Fruit fly (Drosophila melanogaster) whole organism, embryonic: ENCODE measurements around the gene Rab18.

Experiments
- Awh ChIP-seq: fragments of 200-800 bp; sonication (Bioruptor generic); IDR thresholded peaks from 2 replicates; pipeline ENCODE4, ENCODE4 v1.3.6; 2022; ENCODE audit warnings: missing biosample characterization, missing genetic modification characterization
- CG10209 ChIP-seq: fragments of 200-800 bp; sonication (Bioruptor generic); optimal IDR thresholded peaks from 3 replicates; lab custom pipeline; 2017; ENCODE audit warnings: missing biosample characterization, mild to moderate bottlenecking, missing genetic modification characterization, missing genetic modification reagents
- CG10543 ChIP-seq: fragments of 200-800 bp; sonication (Bioruptor generic); optimal IDR thresholded peaks from 3 replicates; lab custom pipeline; 2017; ENCODE audit warnings: missing biosample characterization, mild to moderate bottlenecking, missing genetic modification characterization, moderate library complexity
- CG10959 ChIP-seq: fragments of 200-800 bp; sonication (Bioruptor generic); IDR thresholded peaks from 2 replicates; pipeline ENCODE4 v1.3.6; 2022; ENCODE audit warnings: missing biosample characterization, missing genetic modification characterization
- CG11247 ChIP-seq: fragments of 200-800 bp; sonication (Bioruptor generic); IDR thresholded peaks from 2 replicates; pipeline ENCODE4 v1.3.6; 2022; ENCODE audit warnings: missing biosample characterization, missing genetic modification characterization
- CG13296 ChIP-seq: fragments of 200-800 bp; sonication (Bioruptor generic); optimal IDR thresholded peaks from 3 replicates; lab custom pipeline; 2018; ENCODE audit warnings: missing biosample characterization, mild to moderate bottlenecking, missing genetic modification characterization
- CG14965 ChIP-seq: fragments of 200-800 bp; sonication (Bioruptor generic); optimal IDR thresholded peaks from 2 replicates; lab custom pipeline; 2016; ENCODE audit warnings: missing biosample characterization, missing genetic modification characterization, borderline replicate concordance
- CG17186 ChIP-seq: fragments of 200-800 bp; sonication (Bioruptor generic); optimal IDR thresholded peaks from 3 replicates; lab custom pipeline; 2017; ENCODE audit warnings: missing biosample characterization, missing genetic modification reagents, missing genetic modification characterization
- CG17568 ChIP-seq: fragments of 200-800 bp; sonication (Bioruptor generic); optimal IDR thresholded peaks from 2 replicates; lab custom pipeline; 2018; ENCODE audit warnings: missing biosample characterization, mild to moderate bottlenecking, missing genetic modification characterization, moderate library complexity
- CG18011 ChIP-seq: fragments of 200-800 bp; sonication (Bioruptor generic); optimal IDR thresholded peaks from 2 replicates; lab custom pipeline; 2017; ENCODE audit warnings: missing biosample characterization, missing genetic modification characterization, mild to moderate bottlenecking, moderate library complexity, missing genotype
- CG2712 ChIP-seq: fragments of 200-800 bp; optimal IDR thresholded peaks from 3 replicates; lab custom pipeline; 2019; ENCODE audit warnings: missing biosample characterization, mild to moderate bottlenecking, missing genetic modification characterization, moderate library complexity
- CG2875 ChIP-seq: fragments of 200-800 bp; sonication (Bioruptor generic); optimal IDR thresholded peaks from 2 replicates; lab custom pipeline; 2017; ENCODE audit warnings: missing biosample characterization, mild to moderate bottlenecking, missing genetic modification characterization, missing genetic modification reagents
- CG31224 ChIP-seq: fragments of 200-800 bp; sonication (Bioruptor generic); IDR thresholded peaks from 2 replicates; pipeline ENCODE4 v1.3.6; 2022; ENCODE audit warnings: missing biosample characterization, missing genetic modification characterization
- CG31388 ChIP-seq: fragments of 200-800 bp; sonication (Bioruptor generic); optimal IDR thresholded peaks from 2 replicates; lab custom pipeline; 2016; ENCODE audit warnings: missing biosample characterization, missing genetic modification characterization
- CG33557 ChIP-seq: fragments of 200-800 bp; sonication (Bioruptor generic); optimal IDR thresholded peaks from 2 replicates; lab custom pipeline; 2019; ENCODE audit warnings: missing biosample characterization, mild to moderate bottlenecking, missing genetic modification characterization, moderate library complexity
- CG3838 ChIP-seq: fragments of 200-800 bp; sonication (Bioruptor generic); optimal IDR thresholded peaks from 3 replicates; lab custom pipeline; 2016; ENCODE audit warnings: missing biosample characterization, missing genetic modification characterization
- CG7745 ChIP-seq: fragments of 200-800 bp; sonication (Bioruptor generic); optimal IDR thresholded peaks from 2 replicates; lab custom pipeline; 2018; ENCODE audit warnings: missing biosample characterization, mild to moderate bottlenecking, missing genetic modification characterization, moderate library complexity
- CG7987 ChIP-seq: fragments of 200-800 bp; sonication (Bioruptor generic); optimal IDR thresholded peaks from 2 replicates; lab custom pipeline; 2018; ENCODE audit warnings: missing biosample characterization, mild to moderate bottlenecking, missing genetic modification characterization, moderate library complexity
- CG9932 ChIP-seq: fragments of 200-800 bp; sonication (Bioruptor generic); IDR thresholded peaks from 2 replicates; pipeline ENCODE4 v1.3.6; 2022; ENCODE audit warnings: missing biosample characterization, missing genetic modification characterization
- CTCF ChIP-seq: fragments of 200-800 bp; sonication (Bioruptor generic); optimal IDR thresholded peaks from 2 replicates; lab custom pipeline; 2017; ENCODE audit warnings: missing biosample characterization, mild to moderate bottlenecking, missing genetic modification characterization, moderate library complexity
- E2f2 ChIP-seq: fragments of 200-800 bp; sonication (Bioruptor generic); IDR thresholded peaks from 2 replicates; pipeline ENCODE4 v1.3.6; 2022; ENCODE audit warnings: missing biosample characterization, missing genetic modification characterization
- Elba2 ChIP-seq: fragments of 200-800 bp; sonication (Bioruptor generic); optimal IDR thresholded peaks from 3 replicates; lab custom pipeline; 2016; ENCODE audit warnings: missing biosample characterization, missing genetic modification characterization
- Hr51 ChIP-seq, 2 experiments: fragments of 200-800 bp; sonication (Bioruptor generic); optimal IDR thresholded peaks; 2 replicates in 1 of 2; 3 replicates in 1 of 2; lab custom pipeline; 2016 to 2018; ENCODE audit warnings: missing biosample characterization in 2 of 2, missing genetic modification characterization in 2 of 2, mild to moderate bottlenecking in 1 of 2, moderate library complexity in 1 of 2
- Hsf ChIP-seq: fragments of 200-800 bp; sonication (Bioruptor generic); optimal IDR thresholded peaks from 3 replicates; lab custom pipeline; 2016; ENCODE audit warnings: missing biosample characterization, missing genetic modification characterization
- MBD-R2 ChIP-seq: fragments of 200-800 bp; sonication (Bioruptor generic); IDR thresholded peaks from 2 replicates; pipeline ENCODE4 v1.3.6; 2022; ENCODE audit warnings: missing biosample characterization, missing genetic modification characterization
- Mrtf ChIP-seq: fragments of 200-800 bp; sonication (Bioruptor generic); IDR thresholded peaks from 3 replicates; pipeline ENCODE4 v1.3.6; 2022; ENCODE audit warnings: missing biosample characterization, missing genetic modification characterization
- NC2β ChIP-seq: fragments of 200-800 bp; sonication (Bioruptor generic); optimal IDR thresholded peaks from 2 replicates; lab custom pipeline; 2016; ENCODE audit warnings: missing biosample characterization, missing genetic modification characterization
- Nf-YA ChIP-seq: fragments of 200-800 bp; sonication (Bioruptor generic); IDR thresholded peaks from 2 replicates; pipeline ENCODE4 v1.3.6; 2022; ENCODE audit warnings: missing biosample characterization, missing genetic modification characterization
- Rfx ChIP-seq: fragments of 200-800 bp; sonication (Bioruptor generic); IDR thresholded peaks from 2 replicates; pipeline ENCODE4 v1.3.6; 2022; ENCODE audit warnings: missing biosample characterization, missing genetic modification characterization
- Usf ChIP-seq: fragments of 200-800 bp; sonication (Bioruptor generic); optimal IDR thresholded peaks from 2 replicates; lab custom pipeline; 2017; ENCODE audit warnings: missing genotype, missing biosample characterization, missing genetic modification characterization
- ab ChIP-seq: fragments of 200-800 bp; sonication (Bioruptor generic); optimal IDR thresholded peaks from 2 replicates; lab custom pipeline; 2016; ENCODE audit warnings: missing biosample characterization, missing genetic modification characterization
- abd-A ChIP-seq: fragments of 200-800 bp; sonication (Bioruptor generic); optimal IDR thresholded peaks from 3 replicates; lab custom pipeline; 2019; ENCODE audit warnings: missing biosample characterization, mild to moderate bottlenecking, missing genetic modification characterization, moderate library complexity
- al ChIP-seq: fragments of 200-800 bp; sonication (Bioruptor generic); IDR thresholded peaks from 2 replicates; pipeline ENCODE4 v1.3.6; 2022; ENCODE audit warnings: missing biosample characterization, missing genetic modification characterization
- ara ChIP-seq: fragments of 200-800 bp; sonication (Bioruptor generic); IDR thresholded peaks from 2 replicates; pipeline ENCODE4 v1.3.6; 2022; ENCODE audit warnings: missing biosample characterization, missing genetic modification characterization
- corto ChIP-seq: fragments of 200-800 bp; sonication (Bioruptor generic); optimal IDR thresholded peaks from 2 replicates; lab custom pipeline; 2016; ENCODE audit warnings: missing biosample characterization, mild to moderate bottlenecking, missing genetic modification characterization, moderate library complexity
- dpn ChIP-seq, 2 experiments: fragments of 200-800 bp; sonication (Bioruptor generic); optimal IDR thresholded peaks; 3 replicates each; lab custom pipeline; 2016; ENCODE audit warnings: missing biosample characterization in 2 of 2, missing genetic modification characterization in 2 of 2
- en ChIP-seq: fragments of 200-800 bp; sonication (Bioruptor generic); optimal IDR thresholded peaks from 2 replicates; lab custom pipeline; 2016; ENCODE audit warnings: missing biosample characterization, missing genetic modification characterization
- fu2 ChIP-seq: fragments of 200-800 bp; sonication (Bioruptor generic); optimal IDR thresholded peaks from 2 replicates; lab custom pipeline; 2016; ENCODE audit warnings: missing biosample characterization, missing genetic modification characterization
- gsb-n ChIP-seq: fragments of 200-800 bp; sonication (Bioruptor generic); optimal IDR thresholded peaks from 3 replicates; lab custom pipeline; 2018; ENCODE audit warnings: missing biosample characterization, mild to moderate bottlenecking, missing genetic modification characterization
- h ChIP-seq: fragments of >200 bp; optimal IDR thresholded peaks from 2 replicates; lab custom pipeline; 2017
- ham ChIP-seq: fragments of 200-800 bp; sonication (Bioruptor generic); IDR thresholded peaks from 2 replicates; pipeline ENCODE4 v1.3.6; 2022; ENCODE audit warnings: missing biosample characterization, missing genetic modification characterization
- kay ChIP-seq: fragments of 200-800 bp; sonication (Bioruptor generic); optimal IDR thresholded peaks from 2 replicates; lab custom pipeline; 2016; ENCODE audit warnings: missing biosample characterization, missing genetic modification characterization
- ken ChIP-seq: fragments of 200-800 bp; sonication (Bioruptor generic); IDR thresholded peaks from 3 replicates; pipeline ENCODE4 v1.3.6; 2022; ENCODE audit warnings: missing biosample characterization, missing genetic modification characterization
- lola ChIP-seq, 3 experiments: fragments of >200 bp in 2 of 3; fragments of 200-800 bp in 1 of 3; sonication (Bioruptor generic) in 1 of 3; optimal IDR thresholded peaks; 2 replicates each; lab custom pipeline; 2017 to 2019; ENCODE audit warnings: missing biosample characterization in 3 of 3, missing genetic modification characterization in 3 of 3, mild to moderate bottlenecking in 1 of 3, moderate library complexity in 1 of 3
- nerfin-2 ChIP-seq: fragments of 200-800 bp; sonication (Bioruptor generic); IDR thresholded peaks from 2 replicates; pipeline ENCODE4 v1.3.6; 2022; ENCODE audit warnings: missing biosample characterization, missing genetic modification characterization; ENCODE audit not compliant: partially characterized antibody
- pb ChIP-seq: fragments of 200-800 bp; sonication (Bioruptor generic); optimal IDR thresholded peaks from 3 replicates; lab custom pipeline; 2016; ENCODE audit warnings: missing biosample characterization, missing genetic modification characterization
- sens-2 ChIP-seq: fragments of 200-800 bp; sonication (Bioruptor generic); IDR thresholded peaks from 2 replicates; pipeline ENCODE4 v1.3.6; 2022; ENCODE audit warnings: missing biosample characterization, missing genetic modification characterization
- tap ChIP-seq: fragments of 200-800 bp; optimal IDR thresholded peaks from 3 replicates; lab custom pipeline; 2019; ENCODE audit warnings: missing biosample characterization, mild to moderate bottlenecking, missing genetic modification characterization, moderate library complexity
- wor ChIP-seq: fragments of 200-800 bp; sonication (Bioruptor generic); IDR thresholded peaks from 2 replicates; pipeline ENCODE4 v1.3.6; 2022; ENCODE audit warnings: missing biosample characterization, missing genetic modification characterization
- yki ChIP-seq: fragments of >200 bp; optimal IDR thresholded peaks from 3 replicates; lab custom pipeline; 2018
- zen2 ChIP-seq: fragments of 200-800 bp; sonication (Bioruptor generic); IDR thresholded peaks from 3 replicates; pipeline ENCODE4 v1.3.6; 2022; ENCODE audit warnings: missing biosample characterization, missing genetic modification characterization; ENCODE audit not compliant: partially characterized antibody

Gene Rab18

DNA sequence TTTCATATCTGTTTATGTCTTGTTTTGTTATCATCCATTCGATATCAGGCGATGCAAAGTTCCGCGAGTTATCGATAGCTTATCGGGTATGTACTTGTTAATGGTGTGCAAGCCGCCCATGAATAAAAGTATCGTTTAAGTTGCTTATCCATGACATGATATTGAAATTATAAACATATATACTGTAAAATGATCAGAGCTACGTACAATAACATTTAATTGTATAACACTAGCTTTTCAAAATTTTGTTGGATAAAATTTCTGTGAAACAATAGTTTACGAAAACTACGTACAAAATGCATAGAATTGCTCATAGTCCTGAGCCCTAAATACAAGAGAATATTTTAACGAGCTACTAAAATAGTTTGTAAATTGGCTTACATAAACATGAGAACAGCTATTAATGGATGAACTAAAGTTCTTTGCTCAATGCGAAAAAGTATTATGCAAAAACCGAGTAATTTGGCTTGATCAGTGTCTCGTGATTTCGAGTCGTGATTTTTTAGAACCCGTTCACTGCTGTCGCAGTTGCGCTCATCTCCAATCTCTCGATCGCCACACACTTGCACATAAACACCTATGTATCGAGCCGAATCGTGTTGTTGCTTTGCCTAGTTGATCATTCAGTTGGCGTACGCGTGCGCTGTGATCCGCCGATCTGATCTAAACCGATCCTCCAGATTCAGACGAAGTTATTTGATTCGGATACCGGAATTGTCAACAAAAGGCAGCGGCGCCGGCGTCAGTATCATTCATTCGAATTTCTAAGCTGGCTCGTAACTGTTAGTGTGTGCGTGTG, 18.0 kb upstream of the Rab18 start, which contains the start of the genes PGAP1 and cv (continued):
- TF ChIP-seq MBD-R2 (GFP tag; lab: Robert Waterston, UW) (peak; percentile 67; the same call in 1 of the 2 replicates), CG13296 (no peak), en (GFP tag; lab: Kevin White, UChicago) (no peak), lola (GFP tag; optimal IDR thresholded peaks at IDR 0.05; lab: Kevin White, UChicago) (peak in 1 of 3 experiments; percentile 53), CG31388 (no peak), CG18011 (GFP tag; lab: Kevin White, UChicago) (no peak), wor (GFP tag; lab: Robert Waterston, UW) (no peak), Mrtf (GFP tag; lab: Robert Waterston, UW) (no peak), CG17568 (GFP tag; lab: Kevin White, UChicago) (no peak), Hr51 (GFP tag; optimal IDR thresholded peaks at IDR 0.05; lab: Kevin White, UChicago) (no peak), CG7987 (GFP tag; lab: Kevin White, UChicago) (no peak), CG2875 (GFP tag; lab: Kevin White, UChicago) (no peak), tap (tag; lab: Kevin White, UChicago) (no peak), kay (peak; percentile 25), ab (GFP tag; lab: Kevin White, UChicago) (no peak), yki (lab: Kevin White, UChicago) (no peak), Rfx (GFP tag; lab: Robert Waterston, UW) (peak; percentile 42), NC2β (GFP tag; lab: Kevin White, UChicago) (no peak), ken (no peak), nerfin-2 (GFP tag; lab: Robert Waterston, UW) (peak; percentile 48; the same call in 1 of the 2 replicates), Usf (GFP tag; lab: Kevin White, UChicago) (no peak), fu2 (no peak), gsb-n (tag; lab: Kevin White, UChicago) (no peak), Nf-YA (no peak), Awh (GFP tag; lab: Robert Waterston, UW) (no peak), CG9932 (peak; percentile 63), sens-2 (no peak), abd-A (tag; lab: Kevin White, UChicago) (no peak), ara (GFP tag; lab: Robert Waterston, UW) (no peak), dpn (GFP tag; optimal IDR thresholded peaks at IDR 0.05; lab: Kevin White, UChicago) (peak; percentile 33 to 46), corto (GFP tag; lab: Kevin White, UChicago) (no peak), ham (GFP tag; lab: Robert Waterston, UW) (no peak), E2f2 (GFP tag; lab: Robert Waterston, UW) (0 out of 2 replicates have a peak, but pooled peaks have one; percentile 9), zen2 (peak; percentile 76), pb (GFP tag; lab: Kevin White, UChicago) (no peak), CG7745 (tag; lab: Kevin White, UChicago) (no peak), CG33557 (GFP tag; lab: Kevin White, UChicago) (no peak), CG10543 (GFP tag; lab: Kevin White, UChicago) (no peak), CG10959 (GFP tag; lab: Robert Waterston, UW) (no peak), Elba2 (GFP tag; lab: Kevin White, UChicago) (no peak), CG11247 (GFP tag; lab: Robert Waterston, UW) (no peak), CG10209 (GFP tag; lab: Kevin White, UChicago) (no peak), CG17186 (GFP tag; lab: Kevin White, UChicago) (no peak), CG3838 (GFP tag; lab: Kevin White, UChicago) (no peak), CG31224 (GFP tag; lab: Robert Waterston, UW) (no peak), h (lab: Kevin White, UChicago) (no peak), CG2712 (peak; percentile 47), CTCF (GFP tag; lab: Kevin White, UChicago) (no peak), CG14965 (no peak), al (0 out of 2 replicates have a peak, but pooled peaks have one; percentile 9), Hsf (peak; percentile 24)
